Worm (Caenorhabditis elegans) whole organism, mixed stage, embryonic: ENCODE measurements around the gene T26G10.3.

ENCODE experiments used
- hlh-1 ChIP-seq: fragments of 150-350 bp; optimal IDR thresholded peaks from 2 replicates; lab custom pipeline; 2014; ENCODE audit warnings: missing biosample characterization, missing genetic modification reagents, missing genetic modification characterization
- nhr-12 ChIP-seq: fragments of 150-350 bp; optimal IDR thresholded peaks from 2 replicates; lab custom pipeline; 2014; ENCODE audit warnings: missing biosample characterization, missing genetic modification characterization
- nhr-237 ChIP-seq: fragments of 150-350 bp; optimal IDR thresholded peaks from 2 replicates; lab custom pipeline; 2014; ENCODE audit warnings: missing biosample characterization, missing genetic modification characterization

DNA sequence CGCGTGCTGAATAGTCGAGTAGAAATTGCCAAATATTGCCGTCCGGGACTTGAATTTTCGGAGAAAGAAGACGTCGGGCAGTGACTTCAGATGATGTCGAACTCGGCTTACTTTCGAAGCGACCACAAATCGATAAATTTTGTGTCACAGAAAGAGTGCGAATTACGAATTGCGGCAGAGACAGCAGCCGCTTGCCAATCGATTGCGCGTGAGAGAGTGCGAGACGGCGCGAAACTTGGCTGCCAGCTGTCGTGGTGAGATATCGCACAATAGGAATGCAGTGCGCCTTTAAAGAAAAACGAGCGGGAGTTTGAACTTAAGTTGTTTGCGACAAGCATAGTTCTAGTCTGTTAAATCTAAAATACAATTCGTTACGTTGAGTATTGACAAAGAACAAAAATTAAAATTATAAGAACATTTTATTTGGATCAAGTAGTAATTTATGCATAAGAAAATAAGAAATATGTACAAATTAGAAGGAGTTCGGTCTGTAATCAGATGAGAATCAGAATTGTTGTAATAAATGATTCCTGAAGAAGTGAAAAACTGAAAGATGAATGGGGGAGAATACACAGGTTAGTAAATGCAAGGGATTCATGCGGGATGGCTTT is 30.3 kb upstream of the T26G10.3 start, which contains the start of gene pir-2:
- TF ChIP-seq nhr-237 (tag; lab: Kevin White, UChicago) = peak; percentile 65
- TF ChIP-seq hlh-1 (tag; lab: Kevin White, UChicago) = peak; percentile 98
- TF ChIP-seq nhr-12 (tag; lab: Kevin White, UChicago) = no peak
